Worm (Caenorhabditis elegans) whole organism, L4 larva: ENCODE measurements around the gene arrd-16.

ENCODE experiments used
- R02D3.7 ChIP-seq: fragments of 150-350 bp; sonication (generic microtip); optimal IDR thresholded peaks from 3 replicates; lab custom pipeline; 2014; ENCODE audit warnings: missing biosample characterization, missing genetic modification characterization
- T26A8.4 ChIP-seq: fragments of 200-800 bp; sonication (Bioruptor generic); IDR thresholded peaks from 2 replicates; pipeline ENCODE4 v1.3.6; 2022; ENCODE audit warnings: missing genetic modification characterization, missing compliant biosample characterization
- Y5F2A.4 ChIP-seq: fragments of 200-800 bp; sonication (Bioruptor generic); optimal IDR thresholded peaks from 2 replicates; lab custom pipeline; 2018; ENCODE audit warnings: mild to moderate bottlenecking, missing genetic modification characterization, missing compliant biosample characterization
- ZK337.2 ChIP-seq: fragments of 200-800 bp; sonication (Bioruptor generic); IDR thresholded peaks from 2 replicates; pipeline ENCODE4 v1.3.6; 2022; ENCODE audit warnings: missing genetic modification reagents, missing genetic modification characterization, missing compliant biosample characterization
- ceh-28 ChIP-seq: fragments of 150-350 bp; optimal IDR thresholded peaks from 2 replicates; lab custom pipeline; 2014; ENCODE audit warnings: missing biosample characterization, missing genetic modification reagents, missing genetic modification characterization
- daf-16 ChIP-seq, 3 experiments: sonication (generic microtip); optimal IDR thresholded peaks; 2 replicates each; lab custom pipeline; 2016 to 2017; ENCODE audit warnings: missing genetic modification characterization in 3 of 3, missing genetic modification reagents in 3 of 3, mild to moderate bottlenecking in 2 of 3, missing compliant biosample characterization in 2 of 3, missing biosample characterization in 1 of 3, moderate library complexity in 1 of 3
- dmd-6 ChIP-seq: fragments of 200-800 bp; sonication (Bioruptor generic); IDR thresholded peaks from 2 replicates; pipeline ENCODE4 v1.3.6; 2022; ENCODE audit warnings: missing genetic modification reagents, missing genetic modification characterization, missing compliant biosample characterization
- dpl-1 ChIP-seq: fragments of 150-350 bp; optimal IDR thresholded peaks from 2 replicates; lab custom pipeline; 2014; ENCODE audit warnings: missing biosample characterization, missing genetic modification reagents, missing genetic modification characterization
- dve-1 ChIP-seq: sonication (generic microtip); optimal IDR thresholded peaks from 2 replicates; lab custom pipeline; 2017; ENCODE audit warnings: antibody characterized with exemption, mild to moderate bottlenecking, missing genetic modification characterization, missing compliant biosample characterization; ENCODE audit not compliant: insufficient read depth
- hif-1 ChIP-seq, 2 experiments: sonication (generic microtip); optimal IDR thresholded peaks; 2 replicates each; lab custom pipeline; 2016 to 2017; ENCODE audit warnings: missing compliant biosample characterization in 2 of 2, missing genetic modification characterization in 2 of 2, missing genetic modification reagents in 2 of 2, missing genotype in 2 of 2, mild to moderate bottlenecking in 1 of 2
- hmg-1.1 ChIP-seq: fragments of 200-800 bp; sonication (Bioruptor generic); IDR thresholded peaks from 2 replicates; pipeline ENCODE4 v1.3.6; 2022; ENCODE audit warnings: missing genetic modification reagents, missing genetic modification characterization, missing compliant biosample characterization
- jun-1 ChIP-seq: fragments of 150-350 bp; optimal IDR thresholded peaks from 2 replicates; lab custom pipeline; 2014; ENCODE audit warnings: missing biosample characterization, missing genetic modification reagents, missing genetic modification characterization
- lin-1 ChIP-seq: fragments of 200-800 bp; sonication (Bioruptor generic); IDR thresholded peaks from 2 replicates; pipeline ENCODE4 v1.3.6; 2022; ENCODE audit warnings: missing genetic modification reagents, missing genetic modification characterization, missing compliant biosample characterization
- lin-38 ChIP-seq: fragments of 200-800 bp; sonication (Bioruptor generic); IDR thresholded peaks from 2 replicates; pipeline ENCODE4 v1.3.6; 2022; ENCODE audit warnings: missing genetic modification reagents, missing genetic modification characterization, missing compliant biosample characterization
- lin-39 ChIP-seq: fragments of 150-350 bp; optimal IDR thresholded peaks from 2 replicates; lab custom pipeline; 2014; ENCODE audit warnings: missing biosample characterization, missing genetic modification reagents, missing genetic modification characterization
- lsy-2 ChIP-seq, 2 experiments: fragments of 150-350 bp in 1 of 2; sonication (generic microtip) in 1 of 2; optimal IDR thresholded peaks; 2 replicates each; lab custom pipeline; 2014 to 2017; ENCODE audit warnings: missing biosample characterization in 2 of 2, missing genetic modification characterization in 2 of 2
- madf-9 ChIP-seq: fragments of 200-800 bp; sonication (Bioruptor generic); conservative IDR thresholded peaks from 2 replicates; pipeline ENCODE4 v1.3.6; 2022; ENCODE audit warnings: missing genetic modification reagents, missing genetic modification characterization, missing compliant biosample characterization
- mdl-1 ChIP-seq, 2 experiments: fragments of 150-350 bp in 1 of 2; sonication (generic microtip) in 1 of 2; optimal IDR thresholded peaks; 2 replicates each; lab custom pipeline; 2014 to 2017; ENCODE audit warnings: missing biosample characterization in 2 of 2, missing genetic modification characterization in 2 of 2
- mep-1 ChIP-seq: fragments of 150-350 bp; sonication (generic microtip); optimal IDR thresholded peaks from 3 replicates; lab custom pipeline; 2014; ENCODE audit warnings: missing biosample characterization, missing genetic modification characterization
- mxl-3 ChIP-seq: fragments of 200-800 bp; sonication (Bioruptor generic); optimal IDR thresholded peaks from 2 replicates; lab custom pipeline; 2018; ENCODE audit warnings: mild to moderate bottlenecking, missing genetic modification characterization, missing compliant biosample characterization
- nhr-10 ChIP-seq: fragments of 150-350 bp; optimal IDR thresholded peaks from 2 replicates; lab custom pipeline; 2014; ENCODE audit warnings: missing biosample characterization, missing genetic modification characterization
- nhr-25 ChIP-seq: sonication (generic microtip); optimal IDR thresholded peaks from 2 replicates; lab custom pipeline; 2017; ENCODE audit warnings: missing genetic modification characterization, mild to moderate bottlenecking, missing compliant biosample characterization, antibody characterized with exemption, moderate library complexity, borderline replicate concordance; ENCODE audit not compliant: insufficient read depth
- nhr-41 ChIP-seq: fragments of 200-800 bp; sonication (Bioruptor generic); IDR thresholded peaks from 2 replicates; pipeline ENCODE4 v1.3.6; 2022; ENCODE audit warnings: missing genetic modification reagents, missing genetic modification characterization, missing compliant biosample characterization
- nhr-77 ChIP-seq: fragments of 150-350 bp; optimal IDR thresholded peaks from 2 replicates; lab custom pipeline; 2014; ENCODE audit warnings: missing biosample characterization, missing genetic modification characterization
- pha-4 ChIP-seq, 2 experiments: fragments of 150-350 bp in 1 of 2; fragments of 200-800 bp in 1 of 2; sonication (Bioruptor generic) in 1 of 2; IDR thresholded peaks in 1 of 2; optimal IDR thresholded peaks in 1 of 2; 2 replicates each; pipeline versions ENCODE4 v1.3.6 to Lab custom; 2014 to 2022; ENCODE audit warnings: missing genetic modification characterization in 2 of 2, missing genetic modification reagents in 2 of 2, missing biosample characterization in 1 of 2, missing compliant biosample characterization in 1 of 2
- php-3 ChIP-seq: fragments of 200-800 bp; sonication (Bioruptor generic); IDR thresholded peaks from 2 replicates; pipeline ENCODE4 v1.3.6; 2022; ENCODE audit warnings: missing genetic modification reagents, missing genetic modification characterization, missing compliant biosample characterization
- pqm-1 ChIP-seq: sonication (generic microtip); optimal IDR thresholded peaks from 2 replicates; lab custom pipeline; 2017; ENCODE audit warnings: missing biosample characterization, missing genetic modification characterization
- rbr-2 ChIP-seq: sonication (generic microtip); optimal IDR thresholded peaks from 2 replicates; lab custom pipeline; 2016; ENCODE audit warnings: missing genotype, missing genetic modification characterization, missing compliant biosample characterization
- sdz-12 ChIP-seq: fragments of 200-800 bp; sonication (Bioruptor generic); optimal IDR thresholded peaks from 2 replicates; lab custom pipeline; 2018; ENCODE audit warnings: mild to moderate bottlenecking, missing genetic modification characterization, missing compliant biosample characterization
- set-16 ChIP-seq: fragments of 200-800 bp; sonication (Bioruptor generic); IDR thresholded peaks from 2 replicates; pipeline ENCODE4 v1.3.6; 2022; ENCODE audit warnings: missing genetic modification reagents, missing genetic modification characterization, missing compliant biosample characterization
- spr-3 ChIP-seq: fragments of 200-800 bp; sonication (Bioruptor generic); optimal IDR thresholded peaks from 2 replicates; lab custom pipeline; 2018; ENCODE audit warnings: mild to moderate bottlenecking, missing genetic modification characterization, missing compliant biosample characterization
- unc-62 ChIP-seq, 3 experiments: fragments of 150-350 bp in 1 of 3; sonication (generic microtip); optimal IDR thresholded peaks in 2 of 3; peaks in 1 of 3; 1 replicate in 1 of 3; 2 replicates in 2 of 3; lab custom pipeline; 2014 to 2017; ENCODE audit warnings: missing biosample characterization in 3 of 3, missing genetic modification characterization in 3 of 3, missing genetic modification reagents in 3 of 3, missing genotype in 1 of 3
- vab-7 ChIP-seq: fragments of 200-800 bp; sonication (Bioruptor generic); IDR thresholded peaks from 2 replicates; pipeline ENCODE4 v1.3.6; 2022; ENCODE audit warnings: missing genetic modification reagents, missing genetic modification characterization, missing compliant biosample characterization
- zag-1 ChIP-seq: fragments of 150-350 bp; optimal IDR thresholded peaks from 2 replicates; lab custom pipeline; 2014; ENCODE audit warnings: missing biosample characterization, missing genetic modification characterization
- zfp-2 ChIP-seq: sonication (generic microtip); optimal IDR thresholded peaks from 2 replicates; lab custom pipeline; 2016; ENCODE audit warnings: mild to moderate bottlenecking, missing genetic modification characterization, missing compliant biosample characterization
- ztf-7 ChIP-seq: fragments of 150-350 bp; optimal IDR thresholded peaks from 2 replicates; lab custom pipeline; 2014; ENCODE audit warnings: missing biosample characterization, missing genetic modification characterization

arrd-16 gene

DNA sequence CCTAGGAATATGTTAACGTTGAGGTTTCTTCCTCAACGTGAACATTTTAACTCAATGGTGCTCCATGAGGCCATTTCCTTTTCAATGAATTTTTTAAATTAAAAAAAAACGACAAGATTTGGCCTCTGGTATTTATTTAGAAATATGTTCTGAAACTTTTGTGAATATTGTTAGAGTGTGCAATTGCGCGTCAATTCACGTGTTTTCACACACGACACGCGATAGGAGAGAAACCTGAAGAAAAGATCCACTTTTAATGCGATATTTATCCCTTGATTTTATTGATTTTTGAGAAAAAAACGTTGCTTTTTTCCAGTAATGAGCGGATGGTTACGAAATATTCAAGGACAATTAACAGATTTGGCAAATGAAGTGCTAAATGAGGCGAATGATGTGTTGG, 14.7 kb downstream of the arrd-16 start, which contains the start of gene sql-1 (continued):
- no peak for TF ChIP-seq lin-1 (GFP tag; lab: Robert Waterston, UW)
- no peak for TF ChIP-seq zag-1
- TF ChIP-seq nhr-41 (GFP tag; lab: Robert Waterston, UW), result no peak

DNA sequence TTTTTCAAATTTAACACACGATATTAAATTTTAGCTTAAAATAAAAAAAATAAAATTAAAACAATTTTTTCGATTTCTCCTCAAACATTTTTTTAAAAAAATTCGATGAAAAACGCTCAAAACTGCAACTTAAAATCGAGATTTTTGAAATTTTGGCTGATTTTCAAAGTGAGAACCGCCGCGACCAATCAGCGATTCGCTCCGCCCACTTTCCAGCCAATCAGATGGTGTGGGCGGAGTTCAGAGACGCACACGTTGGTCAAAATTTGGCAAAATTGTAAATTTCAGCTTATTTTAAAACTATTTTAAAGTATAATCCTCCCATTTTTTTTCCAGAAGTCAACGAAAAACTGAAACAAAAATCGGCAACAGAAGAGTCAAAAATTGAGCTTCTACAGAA, 26.0 kb downstream of the arrd-16 start:
- TF ChIP-seq mxl-3 (GFP tag; lab: Kevin White, UChicago) (no peak), php-3 (no peak), unc-62 (GFP tag; optimal IDR thresholded peaks at IDR 0.05 in 1 of 2; lab: Kevin White, UChicago) (peak in 1 of 2 experiments; percentile 28), unc-62 (tag; optimal IDR thresholded peaks at IDR 0.05; lab: Kevin White, UChicago) (no peak)

DNA sequence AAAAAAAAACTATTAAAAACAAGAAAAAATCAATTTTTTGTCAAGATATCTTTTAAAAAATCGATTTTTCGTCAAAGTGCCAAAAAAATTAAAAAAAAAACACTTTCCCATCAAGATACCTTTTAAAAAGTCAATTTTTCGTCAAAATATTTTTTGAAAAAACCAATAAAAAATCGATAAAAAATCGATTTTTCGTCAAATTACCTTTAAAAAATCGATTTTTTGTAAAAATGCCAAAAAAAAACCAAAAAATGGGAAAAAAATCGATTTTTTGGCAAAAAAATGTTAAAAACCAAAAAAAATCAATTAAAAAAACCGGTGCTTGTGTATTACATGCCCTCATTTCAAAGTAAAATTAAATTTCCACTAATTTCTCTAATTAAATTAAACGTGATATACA, 33.1 kb downstream of the arrd-16 start:
- no peak for TF ChIP-seq R02D3.7 (tag; lab: Kevin White, UChicago)
- TF ChIP-seq ceh-28, result peak; percentile 94

DNA sequence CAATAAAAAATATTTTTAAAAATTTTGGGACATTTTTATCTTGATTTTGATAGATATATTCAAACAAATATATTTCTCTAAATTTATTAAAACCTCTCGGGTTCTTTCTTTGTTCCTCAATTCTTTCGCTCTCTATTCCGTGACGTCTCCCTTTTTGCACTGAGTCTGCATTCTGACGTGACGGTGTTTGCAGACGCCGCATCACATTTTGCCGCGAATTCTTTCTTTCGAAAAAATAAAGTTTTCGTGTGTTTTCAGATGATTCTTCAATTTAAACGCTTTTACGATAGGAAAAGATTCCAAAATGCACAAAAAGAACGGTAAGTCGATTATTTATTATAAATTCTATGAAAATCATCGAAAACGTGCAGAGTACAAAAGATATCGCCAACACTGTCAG, 43.5 kb downstream of the arrd-16 start:
- TF ChIP-seq nhr-25 (tag; lab: Kevin White, UChicago), result no peak
- peak; percentile 65 for TF ChIP-seq lin-38 (GFP tag; lab: Robert Waterston, UW)
- peak in 1 of 2 experiments; percentile 53 for TF ChIP-seq lsy-2 (tag; optimal IDR thresholded peaks at IDR 0.05; lab: Kevin White, UChicago)
- peak; percentile 29 for TF ChIP-seq mep-1
- TF ChIP-seq sdz-12, result no peak
- TF ChIP-seq T26A8.4, result 0 out of 2 replicates have a peak, but pooled peaks have one; percentile 23
- peak; percentile 17 for TF ChIP-seq dve-1 (tag; lab: Kevin White, UChicago)
- no peak for TF ChIP-seq madf-9 (GFP tag; lab: Robert Waterston, UW)
- TF ChIP-seq vab-7 (GFP tag; lab: Robert Waterston, UW), result 0 out of 2 replicates have a peak, but pooled peaks have one; percentile 8
- peak in 1 of 2 experiments; percentile 3 for TF ChIP-seq hif-1 (tag; optimal IDR thresholded peaks at IDR 0.05; lab: Kevin White, UChicago)
- no peak for TF ChIP-seq pqm-1 (tag; lab: Kevin White, UChicago)
- peak; percentile 86 for TF ChIP-seq dpl-1
- TF ChIP-seq rbr-2 (tag; lab: Kevin White, UChicago), result peak; percentile 8
- TF ChIP-seq hmg-1.1, result peak; percentile 69

DNA sequence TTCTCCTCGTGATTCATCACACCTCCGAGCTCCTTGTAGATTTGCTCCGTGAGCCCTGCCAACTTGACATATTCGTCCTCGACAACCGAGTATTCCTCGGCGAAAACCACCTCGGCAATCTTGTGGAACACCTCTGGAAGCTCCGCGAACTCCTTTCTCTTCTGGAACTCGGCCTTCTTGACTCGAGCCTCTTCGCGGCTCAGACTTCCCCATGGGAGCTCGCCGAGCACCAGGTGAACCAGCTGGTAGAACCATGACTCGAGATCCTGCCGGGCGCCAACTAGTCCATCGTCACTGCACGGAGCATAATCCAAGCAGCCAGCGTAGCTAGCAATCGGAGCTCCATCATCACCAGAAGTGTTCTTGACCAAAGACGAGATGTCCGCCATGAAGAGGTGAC, 46.0 kb downstream of the arrd-16 start:
- TF ChIP-seq set-16 (GFP tag; lab: Robert Waterston, UW), result peak; percentile 86

DNA sequence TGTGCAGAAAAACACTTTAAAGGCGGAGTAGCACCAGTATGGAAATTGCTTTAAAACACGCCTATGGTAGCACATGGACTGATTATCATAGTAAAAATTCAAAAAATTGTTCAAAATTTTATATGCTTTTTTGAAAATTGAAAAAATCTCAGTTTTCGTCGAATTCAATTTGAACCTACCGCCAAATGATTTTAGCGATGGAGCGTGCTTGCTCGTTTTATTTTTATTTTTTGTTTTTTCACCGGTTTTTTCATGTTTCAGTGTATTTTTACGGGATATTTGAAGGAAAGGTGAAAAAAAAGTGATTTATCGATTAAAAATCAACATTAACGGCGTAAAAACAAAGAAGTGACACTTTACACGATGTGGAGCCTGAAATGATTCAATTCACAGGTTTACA, 49.4 kb downstream of the arrd-16 start:
- TF ChIP-seq Y5F2A.4 (no peak), mdl-1 (tag; optimal IDR thresholded peaks at IDR 0.05; lab: Kevin White, UChicago) (no peak), nhr-10 (tag; lab: Kevin White, UChicago) (no peak), nhr-77 (tag; lab: Kevin White, UChicago) (no peak), dmd-6 (no peak), ZK337.2 (GFP tag; lab: Robert Waterston, UW) (no peak), lin-39 (tag; lab: Kevin White, UChicago) (no peak), ztf-7 (tag; lab: Kevin White, UChicago) (no peak), lsy-2 (tag; optimal IDR thresholded peaks at IDR 0.05; lab: Kevin White, UChicago) (no peak), spr-3 (GFP tag; lab: Kevin White, UChicago) (no peak), R02D3.7 (tag; lab: Kevin White, UChicago) (no peak), daf-16 (GFP tag; optimal IDR thresholded peaks at IDR 0.05; lab: Kevin White, UChicago) (no peak), daf-16 (tag; optimal IDR thresholded peaks at IDR 0.05; lab: Kevin White, UChicago) (no peak), zfp-2 (tag; lab: Kevin White, UChicago) (no peak), pha-4 (GFP tag; IDR thresholded peaks at IDR 0.05; lab: Robert Waterston, UW) (no peak), pha-4 (tag; optimal IDR thresholded peaks at IDR 0.05; lab: Kevin White, UChicago) (no peak), jun-1 (no peak)
